Worm (Caenorhabditis elegans) whole organism, late embryonic: ENCODE data around the gene oat-1.

ENCODE experiments used
- C08G9.2 ChIP-seq: sonication (generic microtip); optimal IDR thresholded peaks from 2 replicates; lab custom pipeline; 2016; ENCODE audit warnings: mild to moderate bottlenecking, missing genetic modification characterization, moderate library complexity, missing compliant biosample characterization
- F13H6.1 ChIP-seq: sonication (generic microtip); optimal IDR thresholded peaks from 2 replicates; lab custom pipeline; 2016; ENCODE audit warnings: missing genetic modification characterization, missing compliant biosample characterization
- T23F11.4 ChIP-seq: fragments of 200-800 bp; sonication (Bioruptor generic); optimal IDR thresholded peaks from 2 replicates; lab custom pipeline; 2018; ENCODE audit warnings: mild to moderate bottlenecking, missing genetic modification characterization, missing compliant biosample characterization
- ama-1 ChIP-seq: fragments of 150-350 bp; optimal IDR thresholded peaks from 2 replicates; lab custom pipeline; 2014
- ceh-18 ChIP-seq: sonication (generic microtip); optimal IDR thresholded peaks from 2 replicates; lab custom pipeline; 2016; ENCODE audit warnings: missing genetic modification characterization, missing compliant biosample characterization
- ceh-31 ChIP-seq: sonication (generic microtip); optimal IDR thresholded peaks from 2 replicates; lab custom pipeline; 2016; ENCODE audit warnings: missing genetic modification characterization, missing compliant biosample characterization
- ceh-48 ChIP-seq: sonication (generic microtip); optimal IDR thresholded peaks from 2 replicates; lab custom pipeline; 2016; ENCODE audit warnings: missing genetic modification characterization, inconsistent platforms, missing compliant biosample characterization
- dve-1 ChIP-seq: sonication (generic microtip); optimal IDR thresholded peaks from 2 replicates; lab custom pipeline; 2017; ENCODE audit warnings: antibody characterized with exemption, mild to moderate bottlenecking, missing genetic modification characterization, missing compliant biosample characterization
- fkh-6 ChIP-seq: sonication (generic microtip); optimal IDR thresholded peaks from 2 replicates; lab custom pipeline; 2016; ENCODE audit warnings: missing genetic modification characterization, missing compliant biosample characterization
- hlh-6 ChIP-seq: sonication (generic microtip); optimal IDR thresholded peaks from 2 replicates; lab custom pipeline; 2016; ENCODE audit warnings: missing genotype, missing genetic modification characterization, missing compliant biosample characterization
- lim-6 ChIP-seq: sonication (generic microtip); optimal IDR thresholded peaks from 2 replicates; lab custom pipeline; 2016; ENCODE audit warnings: missing genetic modification characterization, missing compliant biosample characterization
- mec-3 ChIP-seq: sonication (generic microtip); optimal IDR thresholded peaks from 2 replicates; lab custom pipeline; 2016; ENCODE audit warnings: borderline replicate concordance, missing genetic modification characterization, missing compliant biosample characterization
- pha-4 ChIP-seq: fragments of 150-350 bp; optimal IDR thresholded peaks from 2 replicates; lab custom pipeline; 2018; ENCODE audit warnings: missing biosample characterization, missing genetic modification reagents, missing genetic modification characterization
- pros-1 ChIP-seq: fragments of 150-350 bp; optimal IDR thresholded peaks from 2 replicates; lab custom pipeline; 2014; ENCODE audit warnings: missing biosample characterization, missing genetic modification reagents, missing genetic modification characterization
- rnt-1 ChIP-seq: sonication (generic microtip); optimal IDR thresholded peaks from 2 replicates; lab custom pipeline; 2016; ENCODE audit warnings: missing genetic modification characterization, missing compliant biosample characterization
- syd-9 ChIP-seq: sonication (generic microtip); optimal IDR thresholded peaks from 2 replicates; lab custom pipeline; 2016; ENCODE audit warnings: mild to moderate bottlenecking, missing genetic modification characterization, moderate library complexity, missing compliant biosample characterization
- unc-3 ChIP-seq, 2 experiments: fragments of 200-800 bp in 1 of 2; sonication (Bioruptor generic) in 1 of 2; sonication (generic microtip) in 1 of 2; conservative IDR thresholded peaks in 1 of 2; optimal IDR thresholded peaks in 1 of 2; 2 replicates each; pipeline versions ENCODE4 v1.3.6 to Lab custom; 2016 to 2022; ENCODE audit warnings: missing compliant biosample characterization in 2 of 2, missing genetic modification characterization in 2 of 2, missing genetic modification reagents in 1 of 2
- unc-42 ChIP-seq: sonication (generic microtip); optimal IDR thresholded peaks from 2 replicates; lab custom pipeline; 2016; ENCODE audit warnings: missing genotype, missing genetic modification characterization, missing compliant biosample characterization
- unc-86 ChIP-seq: sonication (generic microtip); optimal IDR thresholded peaks from 2 replicates; lab custom pipeline; 2016; ENCODE audit warnings: missing genetic modification characterization, missing compliant biosample characterization

The oat-1 gene

DNA sequence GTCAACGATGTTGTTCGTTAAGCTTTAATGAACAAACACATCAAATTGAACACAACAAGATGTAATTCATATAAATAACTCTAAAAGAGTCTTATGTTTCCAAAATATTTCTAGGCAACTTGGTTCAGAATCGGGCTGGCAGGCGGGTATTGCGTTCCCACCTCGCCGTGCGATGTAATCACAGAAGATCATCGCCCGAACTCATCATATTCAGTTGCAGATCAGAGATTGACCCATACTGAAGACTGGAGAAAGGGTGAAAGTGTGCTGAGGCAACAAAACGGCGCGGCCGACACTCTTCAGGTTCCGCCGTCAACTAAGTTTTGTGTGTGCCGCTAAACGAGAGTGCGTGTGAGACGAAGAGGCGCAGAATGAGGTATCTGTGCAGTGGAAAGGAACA, 43.9 kb downstream of the oat-1 start (continued):
- TF ChIP-seq C08G9.2 (tag; lab: Kevin White, UChicago): no peak
- TF ChIP-seq T23F11.4 (GFP tag; lab: Kevin White, UChicago): no peak
- TF ChIP-seq hlh-6 (tag; lab: Kevin White, UChicago): no peak
- peak; percentile 27 for TF ChIP-seq ceh-18
- TF ChIP-seq lim-6 (tag; lab: Kevin White, UChicago): no peak
- no peak for TF ChIP-seq fkh-6 (tag; lab: Kevin White, UChicago)
- TF ChIP-seq rnt-1 (tag; lab: Kevin White, UChicago): peak; percentile 42
- TF ChIP-seq unc-42 (tag; lab: Kevin White, UChicago): peak; percentile 37
- no peak for TF ChIP-seq F13H6.1 (tag; lab: Kevin White, UChicago)
- peak; percentile 49 for TF ChIP-seq syd-9 (tag; lab: Kevin White, UChicago)
- no peak for TF ChIP-seq mec-3 (tag; lab: Kevin White, UChicago)

DNA sequence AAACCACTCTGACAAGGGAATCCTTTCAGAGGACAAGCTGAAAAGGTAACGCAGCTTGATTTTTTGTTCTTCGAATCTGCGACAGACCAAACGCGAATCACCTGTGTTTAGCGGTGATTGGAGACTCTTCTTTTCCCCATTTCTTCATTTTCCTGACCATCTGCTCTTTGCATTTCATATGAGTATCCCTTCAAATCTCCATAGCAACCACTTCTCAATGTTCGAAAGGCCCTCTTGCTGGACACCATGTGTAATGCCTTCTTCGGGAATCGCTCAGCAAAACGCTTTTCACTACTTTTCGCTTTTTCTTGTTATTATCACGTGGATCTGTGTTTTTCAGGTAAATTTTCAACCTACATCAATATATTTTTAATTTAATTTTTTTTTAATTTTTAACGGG, 45.9 kb downstream of the oat-1 start, which contains the start of the genes T26A8.3 and tmem-231:
Gene T26A8.3 (minus strand): TSS at position 101 of the 400 bp plus-strand sequence.
Gene tmem-231 (plus strand): TSS at position 249 of the 400 bp plus-strand sequence.
- TF ChIP-seq fkh-6 (tag; lab: Kevin White, UChicago) (no peak), dve-1 (tag; lab: Kevin White, UChicago) (no peak), rnt-1 (tag; lab: Kevin White, UChicago) (no peak), unc-3 (GFP tag; conservative IDR thresholded peaks at IDR 0.05; lab: Robert Waterston, UW) (no peak), unc-3 (tag; optimal IDR thresholded peaks at IDR 0.05; lab: Kevin White, UChicago) (no peak), pha-4 (tag; lab: Kevin White, UChicago) (no peak), unc-86 (tag; lab: Kevin White, UChicago) (no peak), pros-1 (tag; lab: Kevin White, UChicago) (no peak), unc-42 (tag; lab: Kevin White, UChicago) (no peak), ceh-48 (tag; lab: Kevin White, UChicago) (no peak), ama-1 (lab: Kevin White, UChicago) (no peak)

DNA sequence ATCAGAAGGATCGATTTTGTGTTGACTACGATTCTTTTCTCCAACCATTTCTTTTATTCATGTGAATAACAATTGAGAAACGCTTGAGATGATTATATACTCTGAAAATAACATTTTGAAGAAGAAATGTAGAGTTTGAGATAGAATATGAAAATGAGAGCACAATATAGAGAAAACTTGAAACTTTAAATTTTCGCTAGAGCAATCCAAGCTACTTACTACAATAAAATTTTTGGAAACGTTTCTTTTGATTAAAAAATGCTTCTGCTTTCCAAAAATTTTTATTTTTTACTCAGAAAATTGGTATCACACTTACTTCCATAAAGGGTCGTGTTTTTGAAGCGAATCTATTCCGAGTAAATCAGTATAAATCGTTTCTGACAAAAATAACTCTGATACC, 51.4 kb downstream of the oat-1 start, which contains the start of gene M116.5:
Gene M116.5 (minus strand): TSS at position 101 of the 400 bp plus-strand sequence.
- TF ChIP-seq ceh-31 (tag; lab: Kevin White, UChicago): no peak
